Worm (Caenorhabditis elegans): ENCODE data around the gene mxl-2.

Gene mxl-2

DNA sequence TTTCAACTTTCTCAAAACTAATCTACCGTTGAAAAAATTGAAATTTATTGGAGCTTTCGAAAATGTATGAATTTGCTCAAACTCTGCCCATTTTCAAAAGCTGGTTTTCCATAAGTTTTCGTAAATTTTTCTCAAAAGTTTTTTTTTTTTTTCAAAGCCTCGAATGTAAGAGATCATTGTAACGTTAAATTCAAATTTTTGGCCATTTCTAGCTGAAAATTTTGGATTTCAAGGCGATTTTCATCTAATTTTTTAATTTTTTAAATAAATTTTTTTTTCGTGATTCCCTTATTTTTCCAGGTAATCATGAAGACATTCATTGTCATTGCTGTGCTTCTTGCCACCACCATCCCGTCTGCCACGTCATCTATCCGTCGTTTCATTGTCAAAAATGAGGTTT lies 42.2 kb upstream of the mxl-2 start, which contains the start of gene hpo-38:
TSS of gene hpo-38 (plus strand) at position 301 of the 400 bp plus-strand sequence.
- TF ChIP-seq nhr-28 (tag; optimal IDR thresholded peaks at IDR 0.05) (no peak), M03D4.4 (tag; optimal IDR thresholded peaks at IDR 0.05) (no peak), nhr-2 (tag; optimal IDR thresholded peaks at IDR 0.05) (no peak), unc-39 (tag; optimal IDR thresholded peaks at IDR 0.05) (no peak), ces-1 (GFP tag; optimal IDR thresholded peaks at IDR 0.05) (no peak), unc-120 (tag; optimal IDR thresholded peaks at IDR 0.05; ENCODE audit: poor library complexity, severe bottlenecking) (no peak), ztf-11 (tag; optimal IDR thresholded peaks at IDR 0.05) (no peak), mep-1 (tag; optimal IDR thresholded peaks at IDR 0.05) (no peak), hlh-1 (tag; optimal IDR thresholded peaks at IDR 0.05) (no peak), nhr-76 (tag; optimal IDR thresholded peaks at IDR 0.05) (no peak), unc-62 (GFP tag; optimal IDR thresholded peaks at IDR 0.05) (no peak), nhr-12 (tag; optimal IDR thresholded peaks at IDR 0.05) (no peak), tbx-8 (GFP tag; optimal IDR thresholded peaks at IDR 0.05) (no peak), mls-2 (tag; optimal IDR thresholded peaks at IDR 0.05) (no peak), elt-1 (tag; optimal IDR thresholded peaks at IDR 0.05; ENCODE audit: borderline replicate concordance, insufficient read depth) (no peak), cnd-1 (tag; optimal IDR thresholded peaks at IDR 0.05) (no peak)

- no peak for TF ChIP-seq sptf-1 (tag; optimal IDR thresholded peaks at IDR 0.05)
Measured at ce11 chrIII:227033-227432, 39.1 kb upstream of the mxl-2 start.

DNA sequence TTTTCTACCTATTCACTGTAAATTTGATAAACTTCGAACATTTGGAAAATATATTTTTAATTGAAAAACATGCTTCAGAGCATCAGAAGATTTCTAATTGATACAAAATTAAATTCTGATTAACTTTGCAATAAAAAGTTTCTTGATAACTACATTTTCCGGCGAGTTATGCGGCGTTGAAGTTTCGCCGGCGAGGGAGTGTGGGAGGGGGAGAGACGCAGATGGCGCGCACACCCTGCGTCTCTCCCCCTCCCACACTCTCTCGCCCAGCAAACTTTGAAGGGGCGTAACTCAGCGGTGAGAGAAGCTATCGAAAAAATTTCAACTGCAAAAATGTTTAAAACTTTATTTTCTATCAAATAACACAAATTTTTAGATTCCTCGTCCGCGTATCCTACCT lies 34.6 kb upstream of the mxl-2 start:
- TF ChIP-seq elt-3 (tag; optimal IDR thresholded peaks at IDR 0.05), result no peak
- TF ChIP-seq elt-1 (tag; optimal IDR thresholded peaks at IDR 0.05; ENCODE audit: borderline replicate concordance, insufficient read depth), result no peak

ce11 chrIII:220368-220767 lies 32.4 kb upstream of the mxl-2 start:
- TF ChIP-seq ces-1 (GFP tag; optimal IDR thresholded peaks at IDR 0.05), result peak; percentile 57
- peak; percentile 63 for TF ChIP-seq unc-120 (tag; optimal IDR thresholded peaks at IDR 0.05; ENCODE audit: poor library complexity, severe bottlenecking)
- no peak for TF ChIP-seq ceh-39 (tag; optimal IDR thresholded peaks at IDR 0.05)
- peak; percentile 32 for TF ChIP-seq sptf-1 (tag; optimal IDR thresholded peaks at IDR 0.05)
- TF ChIP-seq blmp-1 (tag; optimal IDR thresholded peaks at IDR 0.05), result no peak
- TF ChIP-seq hlh-1 (tag; optimal IDR thresholded peaks at IDR 0.05), result peak; percentile 75

DNA sequence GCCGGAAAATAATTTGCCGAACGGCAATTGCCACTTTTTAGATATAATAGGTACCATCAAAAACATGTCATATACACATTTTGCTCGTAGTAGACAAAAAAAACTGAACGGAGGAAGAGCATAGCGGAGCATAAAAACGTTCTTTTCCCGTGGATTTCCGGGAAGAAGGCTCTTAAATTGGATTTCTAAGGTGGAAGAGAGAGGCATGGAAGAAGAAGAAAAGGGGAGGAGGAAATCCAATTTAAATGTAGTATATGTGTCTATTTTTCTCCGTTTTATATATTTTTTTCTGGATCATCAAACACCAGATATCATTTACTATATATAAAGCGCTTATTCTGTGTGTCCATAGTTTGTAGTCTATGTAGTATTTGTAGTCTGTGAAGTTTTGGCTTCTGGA lies 23.5 kb upstream of the mxl-2 start:
- TF ChIP-seq ces-1 (GFP tag; optimal IDR thresholded peaks at IDR 0.05), result peak; percentile 77
- TF ChIP-seq mls-2 (tag; optimal IDR thresholded peaks at IDR 0.05), result no peak
- TF ChIP-seq bed-3 (GFP tag; optimal IDR thresholded peaks at IDR 0.05), result no peak

DNA sequence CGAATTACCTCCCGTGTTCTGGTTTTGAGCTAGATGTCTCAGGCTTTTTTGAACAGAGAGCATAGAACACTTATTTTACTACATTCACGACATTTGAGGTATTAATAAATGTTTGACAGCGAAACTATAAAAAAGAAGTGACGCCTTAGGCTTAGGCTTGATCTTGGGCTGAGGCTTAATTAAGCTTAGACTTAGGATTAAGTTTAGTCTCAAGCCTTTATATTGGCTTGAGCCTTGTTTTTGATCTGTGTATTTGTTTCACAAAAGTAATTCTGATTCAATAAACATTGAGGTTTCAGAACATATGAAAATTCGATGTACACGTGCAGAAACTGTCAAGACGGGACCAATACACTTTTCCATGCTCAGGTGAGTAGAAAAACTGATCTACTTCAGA lies 21.8 kb upstream of the mxl-2 start, which contains the start of gene klp-20:
TSS of gene klp-20 (plus strand) at position 298 of the 397 bp plus-strand sequence.
- no peak for TF ChIP-seq M03D4.4 (tag; optimal IDR thresholded peaks at IDR 0.05)
- no peak for TF ChIP-seq lsy-2 (tag; optimal IDR thresholded peaks at IDR 0.05)
- TF ChIP-seq bed-3 (GFP tag; optimal IDR thresholded peaks at IDR 0.05), result no peak
- no peak for TF ChIP-seq nhr-237 (tag; optimal IDR thresholded peaks at IDR 0.05)
- no peak for TF ChIP-seq tbx-8 (GFP tag; optimal IDR thresholded peaks at IDR 0.05)
- TF ChIP-seq pha-4 (tag; optimal IDR thresholded peaks at IDR 0.05), result no peak
- no peak for TF ChIP-seq hlh-1 (tag; optimal IDR thresholded peaks at IDR 0.05)
- no peak for TF ChIP-seq sem-2 (GFP tag; optimal IDR thresholded peaks at IDR 0.05)
- TF ChIP-seq snpc-4 (tag; optimal IDR thresholded peaks at IDR 0.05), result no peak
- no peak for TF ChIP-seq lin-13 (tag; optimal IDR thresholded peaks at IDR 0.05)
- no peak for TF ChIP-seq elt-3 (tag; optimal IDR thresholded peaks at IDR 0.05)
- no peak for TF ChIP-seq nhr-28 (tag; optimal IDR thresholded peaks at IDR 0.05)
- no peak for TF ChIP-seq nhr-2 (tag; optimal IDR thresholded peaks at IDR 0.05)
- no peak for TF ChIP-seq sptf-1 (tag; optimal IDR thresholded peaks at IDR 0.05)
- no peak for TF ChIP-seq ceh-43 (GFP tag; optimal IDR thresholded peaks at IDR 0.05)
- TF ChIP-seq mls-2 (tag; optimal IDR thresholded peaks at IDR 0.05), result no peak
- TF ChIP-seq ceh-39 (tag; optimal IDR thresholded peaks at IDR 0.05), result no peak
- no peak for TF ChIP-seq nhr-76 (tag; optimal IDR thresholded peaks at IDR 0.05)

Data from whole organism, mixed stage, embryonic.